Fruit fly (Drosophila melanogaster): ENCODE measurements around the gene Brd8.

dm6 chr3R:29273029-29273428, 49.7 kb downstream of the Brd8 start:
- TF ChIP-seq CG8478 (optimal IDR thresholded peaks at IDR 0.05) = no peak
- TF ChIP-seq CTCF (optimal IDR thresholded peaks at IDR 0.05) = no peak
